Fruit fly (Drosophila melanogaster): ENCODE measurements around the gene CG2604.

The CG2604 gene

dm6 chr3R:5251243-5251865, 28.2 kb upstream of the CG2604 start, which contains the start of gene CtsF (continued):
- TF ChIP-seq al (GFP tag; IDR thresholded peaks at IDR 0.05) (no peak), pan (optimal IDR thresholded peaks at IDR 0.05) (no peak), pan (GFP tag; optimal IDR thresholded peaks at IDR 0.05 in 1 of 2, IDR thresholded peaks at IDR 0.05 in 1 of 2) (peak in 1 of 2 experiments; percentile 19), peb (GFP tag; IDR thresholded peaks at IDR 0.05) (no peak), CG2202 (tag; optimal IDR thresholded peaks at IDR 0.05) (no peak), hkb (optimal IDR thresholded peaks at IDR 0.05) (no peak), hkb (GFP tag; IDR thresholded peaks at IDR 0.05) (no peak), sqz (GFP tag; optimal IDR thresholded peaks at IDR 0.05) (no peak), CG17361 (GFP tag; IDR thresholded peaks at IDR 0.05) (peak; percentile 49; the same call in 1 of the 3 replicates), unc-4 (GFP tag; IDR thresholded peaks at IDR 0.05; ENCODE audit: partially characterized antibody) (peak; percentile 99), CG12769 (tag; optimal IDR thresholded peaks at IDR 0.05) (peak; percentile 84), CG1233 (GFP tag; optimal IDR thresholded peaks at IDR 0.05) (peak; percentile 38), CG8290 (GFP tag; optimal IDR thresholded peaks at IDR 0.05) (no peak), CG8290 (tag; optimal IDR thresholded peaks at IDR 0.05) (peak in 1 of 2 experiments; percentile 25), CG2116 (GFP tag; optimal IDR thresholded peaks at IDR 0.05) (peak; percentile 86), NC2β (GFP tag; optimal IDR thresholded peaks at IDR 0.05) (no peak), Xbp1 (GFP tag; optimal IDR thresholded peaks at IDR 0.05) (peak; percentile 12), Rx (GFP tag; IDR thresholded peaks at IDR 0.05) (no peak), zen2 (GFP tag; IDR thresholded peaks at IDR 0.05; ENCODE audit: partially characterized antibody) (peak; percentile 100), CG30431 (GFP tag; optimal IDR thresholded peaks at IDR 0.05) (no peak), jing (GFP tag; optimal IDR thresholded peaks at IDR 0.05) (no peak), CG2129 (GFP tag; IDR thresholded peaks at IDR 0.05; ENCODE audit: partially characterized antibody) (peak; percentile 93), CG18599 (GFP tag; optimal IDR thresholded peaks at IDR 0.05) (peak; percentile 55), chm (GFP tag; IDR thresholded peaks at IDR 0.05) (peak; percentile 59; the same call in 1 of the 2 replicates), pho (GFP tag; optimal IDR thresholded peaks at IDR 0.05) (peak; percentile 23), Camta (GFP tag; optimal IDR thresholded peaks at IDR 0.05) (peak; percentile 26), crol (GFP tag; IDR thresholded peaks at IDR 0.05) (peak; percentile 87), odd (GFP tag; optimal IDR thresholded peaks at IDR 0.05) (peak; percentile 35), Dbx (GFP tag; IDR thresholded peaks at IDR 0.05) (0 out of 3 replicates have a peak, but pooled peaks have one; percentile 58), vfl (GFP tag; optimal IDR thresholded peaks at IDR 0.05) (no peak), eyg (GFP tag; optimal IDR thresholded peaks at IDR 0.05) (no peak), CG6854 (GFP tag; optimal IDR thresholded peaks at IDR 0.05) (no peak), MBD-R2 (GFP tag; IDR thresholded peaks at IDR 0.05) (peak; percentile 70)

- peak; percentile 25; the same call in 2 of the 3 replicates for TF ChIP-seq tgo (GFP tag; IDR thresholded peaks at IDR 0.05)
- peak; percentile 7 for TF ChIP-seq Hsf (GFP tag; optimal IDR thresholded peaks at IDR 0.05)
- peak; percentile 31 for TF ChIP-seq CG18764 (GFP tag; optimal IDR thresholded peaks at IDR 0.05)
- TF ChIP-seq nom (GFP tag; optimal IDR thresholded peaks at IDR 0.05) = peak; percentile 7
- peak; percentile 9 for TF ChIP-seq dmrt99B (tag; optimal IDR thresholded peaks at IDR 0.05)
- peak; percentile 21; the same call in 1 of the 2 replicates for TF ChIP-seq Xrp1 (GFP tag; IDR thresholded peaks at IDR 0.05)
- peak; percentile 88 for TF ChIP-seq sens (GFP tag)
- 0 out of 2 replicates have a peak, but pooled peaks have one; percentile 11 for TF ChIP-seq H2.0 (GFP tag; IDR thresholded peaks at IDR 0.05)
- no peak for TF ChIP-seq prd (optimal IDR thresholded peaks at IDR 0.05)
- TF ChIP-seq prd (GFP tag; IDR thresholded peaks at IDR 0.05) = peak; percentile 21; the same call in 1 of the 3 replicates
- TF ChIP-seq bab2 (GFP tag; optimal IDR thresholded peaks at IDR 0.05) = no peak
- TF ChIP-seq Dip3 (GFP tag; optimal IDR thresholded peaks at IDR 0.05) = peak; percentile 5
- no peak for TF ChIP-seq lmd (GFP tag; IDR thresholded peaks at IDR 0.05)
- peak; percentile 63 for TF ChIP-seq zf30C (GFP tag; optimal IDR thresholded peaks at IDR 0.05)
- peak; percentile 9 for TF ChIP-seq shn (GFP tag; optimal IDR thresholded peaks at IDR 0.05)
- TF ChIP-seq sug (tag; optimal IDR thresholded peaks at IDR 0.05) = peak; percentile 8
- TF ChIP-seq CG5245 (GFP tag; optimal IDR thresholded peaks at IDR 0.05) = peak; percentile 3
- no peak for TF ChIP-seq twi (tag; optimal IDR thresholded peaks at IDR 0.05)
- no peak for TF ChIP-seq ATbp (GFP tag; optimal IDR thresholded peaks at IDR 0.05)
Observed at dm6 chr3R:5250530-5251242, 27.5 kb upstream of the CG2604 start.
